Worm (Caenorhabditis elegans) whole organism, L4 larva: ENCODE data around the gene ghi-1.
A peak's percentile ranks its signal among the peaks of the same experiment; 100 is the strongest.

ENCODE experiments used
- F26F4.8 ChIP-seq: fragments of 200-800 bp; sonication (Bioruptor generic); conservative IDR thresholded peaks from 2 replicates; pipeline ENCODE4 v1.3.6; 2022; ENCODE audit warnings: missing genetic modification characterization, missing compliant biosample characterization
- Y5F2A.4 ChIP-seq: fragments of 200-800 bp; sonication (Bioruptor generic); optimal IDR thresholded peaks from 2 replicates; lab custom pipeline; 2018; ENCODE audit warnings: mild to moderate bottlenecking, missing genetic modification characterization, missing compliant biosample characterization
- ZK546.5 ChIP-seq, 2 experiments: sonication (generic microtip); optimal IDR thresholded peaks; 2 replicates each; lab custom pipeline; 2017; ENCODE audit warnings: missing biosample characterization in 2 of 2, missing genetic modification characterization in 2 of 2
- aha-1 ChIP-seq: fragments of 150-350 bp; peaks from one replicate; lab custom pipeline; 2014; ENCODE audit warnings: missing biosample characterization, missing genetic modification characterization
- aly-2 ChIP-seq: sonication (generic microtip); optimal IDR thresholded peaks from 2 replicates; lab custom pipeline; 2018; ENCODE audit warnings: missing biosample characterization, missing genetic modification characterization
- ama-1 ChIP-seq: fragments of 150-350 bp; optimal IDR thresholded peaks from 2 replicates; lab custom pipeline; 2014; ENCODE audit warnings: inconsistent platforms, mixed read lengths
- attf-4 ChIP-seq: sonication (generic microtip); optimal IDR thresholded peaks from 3 replicates; lab custom pipeline; 2017; ENCODE audit warnings: missing biosample characterization, missing genetic modification characterization
- ceh-20 ChIP-seq: fragments of 200-800 bp; sonication (Bioruptor generic); IDR thresholded peaks from 2 replicates; pipeline ENCODE4 v1.3.6; 2022; ENCODE audit warnings: missing genetic modification reagents, missing genetic modification characterization, missing compliant biosample characterization
- ceh-62 ChIP-seq: sonication (generic microtip); optimal IDR thresholded peaks from 2 replicates; lab custom pipeline; 2017; ENCODE audit warnings: missing biosample characterization, missing genetic modification characterization
- ceh-82 ChIP-seq: sonication (generic microtip); optimal IDR thresholded peaks from 2 replicates; lab custom pipeline; 2017; ENCODE audit warnings: missing biosample characterization, missing genetic modification characterization
- daf-12 ChIP-seq: fragments of 150-350 bp; optimal IDR thresholded peaks from 2 replicates; lab custom pipeline; 2014; ENCODE audit warnings: missing biosample characterization, missing genetic modification reagents, missing genetic modification characterization
- dmd-9 ChIP-seq: fragments of 200-800 bp; sonication (Bioruptor generic); IDR thresholded peaks from 2 replicates; pipeline ENCODE4 v1.3.6; 2022; ENCODE audit warnings: missing genetic modification reagents, missing genetic modification characterization, missing compliant biosample characterization
- dpl-1 ChIP-seq: fragments of 150-350 bp; optimal IDR thresholded peaks from 2 replicates; lab custom pipeline; 2014; ENCODE audit warnings: missing biosample characterization, missing genetic modification reagents, missing genetic modification characterization
- egl-43 ChIP-seq: fragments of 200-800 bp; sonication (Bioruptor generic); IDR thresholded peaks from 2 replicates; pipeline ENCODE4 v1.3.6; 2022; ENCODE audit warnings: missing genetic modification reagents, missing genetic modification characterization, missing compliant biosample characterization
- fos-1 ChIP-seq: fragments of 150-350 bp; optimal IDR thresholded peaks from 2 replicates; lab custom pipeline; 2014; ENCODE audit warnings: missing biosample characterization, missing genetic modification characterization
- gei-8 ChIP-seq: fragments of 200-800 bp; sonication (Bioruptor generic); optimal IDR thresholded peaks from 2 replicates; lab custom pipeline; 2018; ENCODE audit warnings: mild to moderate bottlenecking, missing genetic modification characterization, missing compliant biosample characterization
- hif-1 ChIP-seq, 2 experiments: sonication (generic microtip); optimal IDR thresholded peaks; 2 replicates each; lab custom pipeline; 2016 to 2017; ENCODE audit warnings: missing compliant biosample characterization in 2 of 2, missing genetic modification characterization in 2 of 2, missing genetic modification reagents in 2 of 2, missing genotype in 2 of 2, mild to moderate bottlenecking in 1 of 2
- hlh-11 ChIP-seq: fragments of 200-800 bp; sonication (Bioruptor generic); optimal IDR thresholded peaks from 2 replicates; lab custom pipeline; 2018; ENCODE audit warnings: mild to moderate bottlenecking, missing genetic modification characterization, missing compliant biosample characterization
- hlh-30 ChIP-seq: sonication (generic microtip); optimal IDR thresholded peaks from 2 replicates; lab custom pipeline; 2017; ENCODE audit warnings: antibody characterized with exemption, mild to moderate bottlenecking, missing genetic modification characterization, missing compliant biosample characterization; ENCODE audit not compliant: insufficient read depth
- lin-1 ChIP-seq: fragments of 200-800 bp; sonication (Bioruptor generic); IDR thresholded peaks from 2 replicates; pipeline ENCODE4 v1.3.6; 2022; ENCODE audit warnings: missing genetic modification reagents, missing genetic modification characterization, missing compliant biosample characterization
- lin-38 ChIP-seq: fragments of 200-800 bp; sonication (Bioruptor generic); IDR thresholded peaks from 2 replicates; pipeline ENCODE4 v1.3.6; 2022; ENCODE audit warnings: missing genetic modification reagents, missing genetic modification characterization, missing compliant biosample characterization
- lin-39 ChIP-seq: fragments of 150-350 bp; optimal IDR thresholded peaks from 2 replicates; lab custom pipeline; 2014; ENCODE audit warnings: missing biosample characterization, missing genetic modification reagents, missing genetic modification characterization
- lir-3 ChIP-seq: sonication (generic microtip); optimal IDR thresholded peaks from 2 replicates; lab custom pipeline; 2016; ENCODE audit warnings: mild to moderate bottlenecking, missing genetic modification characterization, missing compliant biosample characterization
- lsy-2 ChIP-seq, 2 experiments: fragments of 150-350 bp in 1 of 2; sonication (generic microtip) in 1 of 2; optimal IDR thresholded peaks; 2 replicates each; lab custom pipeline; 2014 to 2017; ENCODE audit warnings: missing biosample characterization in 2 of 2, missing genetic modification characterization in 2 of 2
- madf-9 ChIP-seq: fragments of 200-800 bp; sonication (Bioruptor generic); conservative IDR thresholded peaks from 2 replicates; pipeline ENCODE4 v1.3.6; 2022; ENCODE audit warnings: missing genetic modification reagents, missing genetic modification characterization, missing compliant biosample characterization
- mdl-1 ChIP-seq, 2 experiments: fragments of 150-350 bp in 1 of 2; sonication (generic microtip) in 1 of 2; optimal IDR thresholded peaks; 2 replicates each; lab custom pipeline; 2014 to 2017; ENCODE audit warnings: missing biosample characterization in 2 of 2, missing genetic modification characterization in 2 of 2
- mdt-29 ChIP-seq: fragments of 200-800 bp; sonication (Bioruptor generic); IDR thresholded peaks from 2 replicates; pipeline ENCODE4 v1.3.6; 2022; ENCODE audit warnings: missing genetic modification reagents, missing genetic modification characterization, missing compliant biosample characterization
- mep-1 ChIP-seq: fragments of 150-350 bp; sonication (generic microtip); optimal IDR thresholded peaks from 3 replicates; lab custom pipeline; 2014; ENCODE audit warnings: missing biosample characterization, missing genetic modification characterization
- mes-2 ChIP-seq: sonication (generic microtip); optimal IDR thresholded peaks from 2 replicates; lab custom pipeline; 2016; ENCODE audit warnings: missing genotype, mild to moderate bottlenecking, missing genetic modification characterization, missing compliant biosample characterization; ENCODE audit not compliant: poor library complexity, severe bottlenecking
- mxl-3 ChIP-seq: fragments of 200-800 bp; sonication (Bioruptor generic); optimal IDR thresholded peaks from 2 replicates; lab custom pipeline; 2018; ENCODE audit warnings: mild to moderate bottlenecking, missing genetic modification characterization, missing compliant biosample characterization
- nhr-102 ChIP-seq: sonication (generic microtip); optimal IDR thresholded peaks from 2 replicates; lab custom pipeline; 2016; ENCODE audit warnings: mild to moderate bottlenecking, missing genetic modification characterization, moderate library complexity, missing compliant biosample characterization
- nhr-111 ChIP-seq: fragments of 200-800 bp; sonication (Bioruptor generic); optimal IDR thresholded peaks from 2 replicates; lab custom pipeline; 2018; ENCODE audit warnings: mild to moderate bottlenecking, missing genetic modification characterization, missing compliant biosample characterization
- nhr-237 ChIP-seq: sonication (generic microtip); optimal IDR thresholded peaks from 2 replicates; lab custom pipeline; 2017; ENCODE audit warnings: missing biosample characterization, missing genetic modification characterization
- nhr-25 ChIP-seq: sonication (generic microtip); optimal IDR thresholded peaks from 2 replicates; lab custom pipeline; 2017; ENCODE audit warnings: missing genetic modification characterization, mild to moderate bottlenecking, missing compliant biosample characterization, antibody characterized with exemption, moderate library complexity, borderline replicate concordance; ENCODE audit not compliant: insufficient read depth
- nhr-28 ChIP-seq: fragments of 150-350 bp; optimal IDR thresholded peaks from 2 replicates; lab custom pipeline; 2014; ENCODE audit warnings: missing biosample characterization, missing genetic modification characterization
- nhr-48 ChIP-seq: sonication (generic microtip); optimal IDR thresholded peaks from 2 replicates; lab custom pipeline; 2016; ENCODE audit warnings: mild to moderate bottlenecking, missing genetic modification characterization, missing compliant biosample characterization
- nhr-6 ChIP-seq: fragments of 150-350 bp; optimal IDR thresholded peaks from 2 replicates; lab custom pipeline; 2014; ENCODE audit warnings: missing biosample characterization, missing genetic modification characterization
- rbr-2 ChIP-seq: sonication (generic microtip); optimal IDR thresholded peaks from 2 replicates; lab custom pipeline; 2016; ENCODE audit warnings: missing genotype, missing genetic modification characterization, missing compliant biosample characterization
- sdz-12 ChIP-seq: fragments of 200-800 bp; sonication (Bioruptor generic); optimal IDR thresholded peaks from 2 replicates; lab custom pipeline; 2018; ENCODE audit warnings: mild to moderate bottlenecking, missing genetic modification characterization, missing compliant biosample characterization
- set-16 ChIP-seq: fragments of 200-800 bp; sonication (Bioruptor generic); IDR thresholded peaks from 2 replicates; pipeline ENCODE4 v1.3.6; 2022; ENCODE audit warnings: missing genetic modification reagents, missing genetic modification characterization, missing compliant biosample characterization
- skn-1 ChIP-seq: fragments of 150-350 bp; optimal IDR thresholded peaks from 2 replicates; lab custom pipeline; 2014; ENCODE audit warnings: missing biosample characterization, missing genetic modification characterization
- snpc-1.2 ChIP-seq: fragments of 200-800 bp; sonication (Bioruptor generic); IDR thresholded peaks from 2 replicates; pipeline ENCODE4 v1.3.6; 2022; ENCODE audit warnings: missing genetic modification reagents, missing genetic modification characterization, missing compliant biosample characterization
- tag-97 ChIP-seq: fragments of 200-800 bp; sonication (Bioruptor generic); IDR thresholded peaks from 2 replicates; pipeline ENCODE4 v1.3.6; 2022; ENCODE audit warnings: missing genetic modification characterization, missing compliant biosample characterization
- tra-1 ChIP-seq: fragments of 200-800 bp; sonication (Bioruptor generic); IDR thresholded peaks from 2 replicates; pipeline ENCODE4 v1.3.6; 2022; ENCODE audit warnings: missing genetic modification reagents, missing genetic modification characterization, missing compliant biosample characterization
- unc-39 ChIP-seq: sonication (generic microtip); optimal IDR thresholded peaks from 2 replicates; lab custom pipeline; 2017; ENCODE audit warnings: missing biosample characterization, missing genetic modification characterization
- unc-62 ChIP-seq, 3 experiments: fragments of 150-350 bp in 1 of 3; sonication (generic microtip); optimal IDR thresholded peaks in 2 of 3; peaks in 1 of 3; 1 replicate in 1 of 3; 2 replicates in 2 of 3; lab custom pipeline; 2014 to 2017; ENCODE audit warnings: missing biosample characterization in 3 of 3, missing genetic modification characterization in 3 of 3, missing genetic modification reagents in 3 of 3, missing genotype in 1 of 3
- vab-7 ChIP-seq: fragments of 200-800 bp; sonication (Bioruptor generic); IDR thresholded peaks from 2 replicates; pipeline ENCODE4 v1.3.6; 2022; ENCODE audit warnings: missing genetic modification reagents, missing genetic modification characterization, missing compliant biosample characterization
- zag-1 ChIP-seq: fragments of 150-350 bp; optimal IDR thresholded peaks from 2 replicates; lab custom pipeline; 2014; ENCODE audit warnings: missing biosample characterization, missing genetic modification characterization
- zfp-2 ChIP-seq: sonication (generic microtip); optimal IDR thresholded peaks from 2 replicates; lab custom pipeline; 2016; ENCODE audit warnings: mild to moderate bottlenecking, missing genetic modification characterization, missing compliant biosample characterization
- zfp-3 ChIP-seq: fragments of 200-800 bp; sonication (Bioruptor generic); conservative IDR thresholded peaks from 2 replicates; pipeline ENCODE4 v1.3.6; 2022; ENCODE audit warnings: missing genetic modification reagents, missing genetic modification characterization, missing compliant biosample characterization
- zip-2 ChIP-seq: fragments of 150-350 bp; optimal IDR thresholded peaks from 2 replicates; lab custom pipeline; 2014; ENCODE audit warnings: missing biosample characterization, missing genetic modification characterization
- ztf-11 ChIP-seq: fragments of 150-350 bp; optimal IDR thresholded peaks from 2 replicates; lab custom pipeline; 2014; ENCODE audit warnings: missing biosample characterization, missing genetic modification characterization

The ghi-1 gene

ce11 chrII:11642025-11642424 is 4.5 kb upstream of the ghi-1 start:
- TF ChIP-seq nhr-25 (tag; lab: Kevin White, UChicago) (no peak), snpc-1.2 (GFP tag; lab: Robert Waterston, UW) (no peak), aly-2 (no peak), set-16 (no peak), lsy-2 (tag; optimal IDR thresholded peaks at IDR 0.05; lab: Kevin White, UChicago) (peak in 1 of 2 experiments; percentile 16), nhr-237 (tag; lab: Kevin White, UChicago) (no peak), skn-1 (tag; lab: Kevin White, UChicago) (no peak), ceh-20 (no peak), nhr-48 (tag; lab: Kevin White, UChicago) (peak; percentile 25), zfp-3 (GFP tag; lab: Robert Waterston, UW) (no peak), dmd-9 (GFP tag; lab: Robert Waterston, UW) (no peak), madf-9 (GFP tag; lab: Robert Waterston, UW) (no peak), mes-2 (tag; lab: Kevin White, UChicago) (no peak), unc-39 (tag; lab: Kevin White, UChicago) (no peak), hif-1 (tag; optimal IDR thresholded peaks at IDR 0.05; lab: Kevin White, UChicago) (no peak), fos-1 (tag; lab: Kevin White, UChicago) (no peak), lir-3 (tag; lab: Kevin White, UChicago) (no peak), gei-8 (peak; percentile 16), hlh-30 (peak; percentile 5), lin-39 (no peak), ama-1 (lab: Kevin White, UChicago) (no peak), egl-43 (no peak), mep-1 (tag; lab: Kevin White, UChicago) (no peak), rbr-2 (no peak), tra-1 (GFP tag; lab: Robert Waterston, UW) (0 out of 2 replicates have a peak, but pooled peaks have one; percentile 5), aha-1 (peak; percentile 2), tag-97 (GFP tag; lab: Robert Waterston, UW) (no peak), ceh-82 (tag; lab: Kevin White, UChicago) (no peak), Y5F2A.4 (no peak), zip-2 (tag; lab: Kevin White, UChicago) (no peak), nhr-28 (tag; lab: Kevin White, UChicago) (peak; percentile 59), ztf-11 (tag; lab: Kevin White, UChicago) (no peak), mdl-1 (tag; optimal IDR thresholded peaks at IDR 0.05; lab: Kevin White, UChicago) (peak in 1 of 2 experiments; percentile 62), lin-38 (no peak), nhr-111 (GFP tag; lab: Kevin White, UChicago) (no peak), nhr-102 (tag; lab: Kevin White, UChicago) (no peak), daf-12 (tag; lab: Kevin White, UChicago) (no peak), unc-62 (GFP tag; optimal IDR thresholded peaks at IDR 0.05 in 1 of 2; lab: Kevin White, UChicago) (peak in 1 of 2 experiments; percentile 27), unc-62 (tag; optimal IDR thresholded peaks at IDR 0.05; lab: Kevin White, UChicago) (no peak), dpl-1 (GFP tag; lab: Kevin White, UChicago) (no peak), lin-1 (GFP tag; lab: Robert Waterston, UW) (no peak), ceh-62 (tag; lab: Kevin White, UChicago) (no peak), zag-1 (tag; lab: Kevin White, UChicago) (no peak), nhr-6 (tag; lab: Kevin White, UChicago) (no peak), zfp-2 (tag; lab: Kevin White, UChicago) (no peak), ZK546.5 (tag; optimal IDR thresholded peaks at IDR 0.05; lab: Kevin White, UChicago) (no peak), sdz-12 (no peak), mxl-3 (GFP tag; lab: Kevin White, UChicago) (peak; percentile 53), vab-7 (GFP tag; lab: Robert Waterston, UW) (no peak), attf-4 (tag; lab: Kevin White, UChicago) (no peak), F26F4.8 (no peak), hlh-11 (tag; lab: Kevin White, UChicago) (peak; percentile 66), mdt-29 (GFP tag; lab: Robert Waterston, UW) (no peak)
